Fruit fly (Drosophila melanogaster): ENCODE measurements around the gene Idh3g.

dm6 chr3R:25723795-25724194 lies 43.1 kb downstream of the Idh3g start:
- no peak for TF ChIP-seq kay (GFP tag; ENCODE audit: borderline replicate concordance)
- TF ChIP-seq toe (GFP tag; optimal IDR thresholded peaks at IDR 0.05) = no peak
- TF ChIP-seq CG1620 (GFP tag; optimal IDR thresholded peaks at IDR 0.05) = no peak
